Worm (Caenorhabditis elegans): ENCODE measurements around the gene Y32F6B.1.

Y32F6B.1 gene

ce11 chrV:10432607-10433006 lies 51.9 kb downstream of the Y32F6B.1 start:
- TF ChIP-seq nhr-28 (tag; optimal IDR thresholded peaks at IDR 0.05) (peak; percentile 87), saeg-2 (GFP tag; IDR thresholded peaks at IDR 0.05) (no peak), dmd-8 (GFP tag; IDR thresholded peaks at IDR 0.05) (no peak), daf-16 (GFP tag; optimal IDR thresholded peaks at IDR 0.05) (peak in 1 of 2 experiments; percentile 6), daf-16 (tag; optimal IDR thresholded peaks at IDR 0.05) (peak; percentile 91), nhr-102 (tag; optimal IDR thresholded peaks at IDR 0.05) (no peak), egl-27 (tag; optimal IDR thresholded peaks at IDR 0.05) (no peak), dve-1 (tag; optimal IDR thresholded peaks at IDR 0.05; ENCODE audit: insufficient read depth) (peak; percentile 88), lin-38 (GFP tag; IDR thresholded peaks at IDR 0.05) (no peak), ceh-82 (tag; optimal IDR thresholded peaks at IDR 0.05) (no peak), mes-2 (tag; optimal IDR thresholded peaks at IDR 0.05; ENCODE audit: poor library complexity, severe bottlenecking) (no peak), lin-29 (GFP tag; IDR thresholded peaks at IDR 0.05) (no peak), lim-7 (GFP tag; IDR thresholded peaks at IDR 0.05) (no peak), lin-39 (tag; optimal IDR thresholded peaks at IDR 0.05) (no peak), ceh-62 (tag; optimal IDR thresholded peaks at IDR 0.05) (no peak), tra-1 (GFP tag; IDR thresholded peaks at IDR 0.05) (no peak), nhr-6 (tag; optimal IDR thresholded peaks at IDR 0.05) (no peak), jun-1 (tag; optimal IDR thresholded peaks at IDR 0.05) (no peak), vab-7 (GFP tag; IDR thresholded peaks at IDR 0.05) (no peak), snpc-4 (tag; optimal IDR thresholded peaks at IDR 0.05) (no peak), tag-97 (GFP tag; IDR thresholded peaks at IDR 0.05) (no peak), nhr-11 (tag; optimal IDR thresholded peaks at IDR 0.05) (no peak), Y105C5A.15 (GFP tag; IDR thresholded peaks at IDR 0.05) (no peak), ces-1 (GFP tag; optimal IDR thresholded peaks at IDR 0.05) (no peak), F49E8.2 (tag; optimal IDR thresholded peaks at IDR 0.05; ENCODE audit: borderline replicate concordance) (no peak), snpc-1.2 (GFP tag; IDR thresholded peaks at IDR 0.05) (no peak), nhr-48 (tag; optimal IDR thresholded peaks at IDR 0.05) (no peak), hmg-1.1 (GFP tag; IDR thresholded peaks at IDR 0.05) (no peak), D1046.2 (GFP tag; IDR thresholded peaks at IDR 0.05) (no peak), pqm-1 (tag; optimal IDR thresholded peaks at IDR 0.05) (peak; percentile 99), attf-4 (tag; optimal IDR thresholded peaks at IDR 0.05) (no peak), madf-9 (GFP tag; conservative IDR thresholded peaks at IDR 0.05) (no peak), F10B5.3 (tag; optimal IDR thresholded peaks at IDR 0.05) (no peak), unc-130 (GFP tag; optimal IDR thresholded peaks at IDR 0.05) (no peak), hlh-11 (tag; optimal IDR thresholded peaks at IDR 0.05) (peak; percentile 74), nhr-76 (tag; optimal IDR thresholded peaks at IDR 0.05) (no peak), ZK337.2 (GFP tag; IDR thresholded peaks at IDR 0.05) (no peak), nhr-77 (tag; optimal IDR thresholded peaks at IDR 0.05) (peak; percentile 61), ctbp-1 (GFP tag; IDR thresholded peaks at IDR 0.05) (no peak), dpl-1 (GFP tag; optimal IDR thresholded peaks at IDR 0.05) (no peak), pha-4 (GFP tag; IDR thresholded peaks at IDR 0.05) (peak; percentile 34; the same call in 1 of the 2 replicates), pha-4 (tag; optimal IDR thresholded peaks at IDR 0.05) (no peak), T26A8.4 (GFP tag; IDR thresholded peaks at IDR 0.05) (no peak), Y5F2A.4 (GFP tag; optimal IDR thresholded peaks at IDR 0.05) (no peak), dmd-6 (GFP tag; IDR thresholded peaks at IDR 0.05) (peak; percentile 89), lin-15B (tag; optimal IDR thresholded peaks at IDR 0.05) (no peak), mxl-2 (GFP tag; conservative IDR thresholded peaks at IDR 0.05) (no peak), spr-1 (tag; optimal IDR thresholded peaks at IDR 0.05) (no peak), dmd-9 (GFP tag; IDR thresholded peaks at IDR 0.05) (no peak), mdt-29 (GFP tag; IDR thresholded peaks at IDR 0.05) (no peak), ceh-20 (GFP tag; IDR thresholded peaks at IDR 0.05) (0 out of 2 replicates have a peak, but pooled peaks have one; percentile 17), skn-1 (tag; optimal IDR thresholded peaks at IDR 0.05) (no peak), duxl-1 (tag; optimal IDR thresholded peaks at IDR 0.05; ENCODE audit: poor library complexity) (no peak)

All from whole organism, L4 larva.